Worm (Caenorhabditis elegans) whole organism, L3 larva: ENCODE measurements around the gene cyp-35A2.

Experiments used
- ceh-82 ChIP-seq: fragments of 150-350 bp; optimal IDR thresholded peaks from 2 replicates; lab custom pipeline; 2014; ENCODE audit warnings: missing biosample characterization, missing genetic modification characterization
- lin-15B ChIP-seq: fragments of 150-350 bp; optimal IDR thresholded peaks from 2 replicates; lab custom pipeline; 2014; ENCODE audit warnings: missing biosample characterization, missing genetic modification characterization
- nhr-25 ChIP-seq: sonication (generic microtip); optimal IDR thresholded peaks from 2 replicates; lab custom pipeline; 2017; ENCODE audit warnings: missing biosample characterization, missing genetic modification characterization
- pha-4 ChIP-seq: fragments of 150-350 bp; optimal IDR thresholded peaks from 2 replicates; lab custom pipeline; 2014; ENCODE audit warnings: missing biosample characterization, missing genetic modification reagents, missing genetic modification characterization
- ztf-11 ChIP-seq: fragments of 150-350 bp; optimal IDR thresholded peaks from 2 replicates; lab custom pipeline; 2014; ENCODE audit warnings: missing biosample characterization, missing genetic modification characterization

DNA sequence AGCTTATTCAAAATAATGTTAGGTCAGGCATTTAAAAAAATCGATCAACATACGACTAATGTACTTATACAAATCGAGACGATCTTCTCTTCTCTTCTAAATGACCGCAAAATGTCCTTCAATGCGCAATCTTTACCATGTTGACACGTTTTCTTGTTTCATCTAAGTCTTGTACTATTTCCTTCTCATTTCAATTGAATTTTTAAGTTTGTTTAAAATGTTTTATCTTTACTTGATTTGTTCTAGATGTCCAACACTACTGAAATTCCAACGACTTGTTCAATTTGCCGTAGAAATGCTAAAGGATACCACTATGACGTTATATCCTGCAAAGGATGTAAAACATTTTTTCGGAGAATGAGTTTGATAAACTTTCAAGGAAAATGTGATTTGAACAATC, 22.0 kb downstream of the cyp-35A2 start, which contains the start of the genes nhr-263 and nhr-148:
- no peak for TF ChIP-seq lin-15B (tag; lab: Kevin White, UChicago)
- peak; percentile 43 for TF ChIP-seq nhr-25 (tag; lab: Kevin White, UChicago)
- TF ChIP-seq ztf-11 (tag; lab: Kevin White, UChicago) = no peak
- no peak for TF ChIP-seq pha-4 (tag; lab: Kevin White, UChicago)
- TF ChIP-seq ceh-82 (tag; lab: Kevin White, UChicago) = no peak
